Fruit fly (Drosophila melanogaster) whole organism, embryonic: ENCODE measurements around the gene car.
A peak's percentile ranks its signal among the peaks of the same experiment; 100 is the strongest.

Experiments used
- CG10267 ChIP-seq: fragments of 200-800 bp; sonication (Bioruptor generic); optimal IDR thresholded peaks from 2 replicates; lab custom pipeline; 2018; ENCODE audit warnings: missing biosample characterization, mild to moderate bottlenecking, missing genetic modification characterization, moderate library complexity
- CG11085 ChIP-seq: fragments of 200-800 bp; sonication (Bioruptor generic); IDR thresholded peaks from 2 replicates; pipeline ENCODE4 v1.3.6; 2022; ENCODE audit warnings: missing biosample characterization, missing genetic modification characterization
- CG12155 ChIP-seq: fragments of 200-800 bp; sonication (Bioruptor generic); optimal IDR thresholded peaks from 3 replicates; lab custom pipeline; 2016; ENCODE audit warnings: missing biosample characterization, missing genetic modification characterization
- CG12769 ChIP-seq: fragments of 200-800 bp; sonication (Bioruptor generic); optimal IDR thresholded peaks from 2 replicates; lab custom pipeline; 2019; ENCODE audit warnings: missing biosample characterization, mild to moderate bottlenecking, missing genetic modification characterization, moderate library complexity
- CG13424 ChIP-seq: fragments of 200-800 bp; sonication (Bioruptor generic); optimal IDR thresholded peaks from 2 replicates; lab custom pipeline; 2019; ENCODE audit warnings: missing biosample characterization, mild to moderate bottlenecking, missing genetic modification characterization, moderate library complexity
- CG15073 ChIP-seq: fragments of 200-800 bp; sonication (Bioruptor generic); optimal IDR thresholded peaks from 2 replicates; lab custom pipeline; 2016; ENCODE audit warnings: missing biosample characterization, missing genetic modification characterization
- CG15601 ChIP-seq: fragments of 200-800 bp; sonication (Bioruptor generic); optimal IDR thresholded peaks from 3 replicates; lab custom pipeline; 2019; ENCODE audit warnings: missing biosample characterization, mild to moderate bottlenecking, missing genetic modification characterization, moderate library complexity
- CG16813 ChIP-seq: fragments of 200-800 bp; sonication (Bioruptor generic); IDR thresholded peaks from 3 replicates; pipeline ENCODE4 v1.3.6; 2022; ENCODE audit warnings: missing biosample characterization, missing genetic modification characterization; ENCODE audit not compliant: partially characterized antibody
- CG17385 ChIP-seq: fragments of 200-800 bp; sonication (Bioruptor generic); optimal IDR thresholded peaks from 3 replicates; lab custom pipeline; 2018; ENCODE audit warnings: missing biosample characterization, mild to moderate bottlenecking, missing genetic modification characterization
- CG17568 ChIP-seq: fragments of 200-800 bp; sonication (Bioruptor generic); optimal IDR thresholded peaks from 2 replicates; lab custom pipeline; 2018; ENCODE audit warnings: missing biosample characterization, mild to moderate bottlenecking, missing genetic modification characterization, moderate library complexity
- CG18262 ChIP-seq: fragments of 200-800 bp; optimal IDR thresholded peaks from 3 replicates; lab custom pipeline; 2019; ENCODE audit warnings: missing biosample characterization, mild to moderate bottlenecking, missing genetic modification characterization, moderate library complexity
- CG32772 ChIP-seq: fragments of 200-800 bp; sonication (Bioruptor generic); IDR thresholded peaks from 2 replicates; pipeline ENCODE4 v1.3.6; 2022; ENCODE audit warnings: missing biosample characterization, missing genetic modification characterization
- CG4404 ChIP-seq: fragments of 200-800 bp; sonication (Bioruptor generic); IDR thresholded peaks from 2 replicates; pipeline ENCODE4 v1.3.6; 2022; ENCODE audit warnings: missing biosample characterization, missing genetic modification characterization
- CG4854 ChIP-seq: fragments of 200-800 bp; sonication (Bioruptor generic); optimal IDR thresholded peaks from 2 replicates; lab custom pipeline; 2016; ENCODE audit warnings: missing biosample characterization, missing genetic modification characterization, inconsistent platforms
- CG5953 ChIP-seq: fragments of 200-800 bp; sonication (Bioruptor generic); IDR thresholded peaks from 2 replicates; pipeline ENCODE4 v1.3.6; 2022; ENCODE audit warnings: missing biosample characterization, missing genetic modification characterization
- CG6813 ChIP-seq: fragments of 200-800 bp; sonication (Bioruptor generic); optimal IDR thresholded peaks from 2 replicates; lab custom pipeline; 2017; ENCODE audit warnings: missing biosample characterization, missing genetic modification characterization, mild to moderate bottlenecking, moderate library complexity, missing genetic modification reagents
- CG7987 ChIP-seq: fragments of 200-800 bp; sonication (Bioruptor generic); optimal IDR thresholded peaks from 2 replicates; lab custom pipeline; 2018; ENCODE audit warnings: missing biosample characterization, mild to moderate bottlenecking, missing genetic modification characterization, moderate library complexity
- CG9817 ChIP-seq: fragments of 200-800 bp; sonication (Bioruptor generic); optimal IDR thresholded peaks from 2 replicates; lab custom pipeline; 2018; ENCODE audit warnings: missing biosample characterization, mild to moderate bottlenecking, missing genetic modification characterization, moderate library complexity
- GATAe ChIP-seq: fragments of 200-800 bp; sonication (Bioruptor generic); conservative IDR thresholded peaks from 2 replicates; pipeline ENCODE4 v1.3.6; 2022; ENCODE audit warnings: missing biosample characterization, missing genetic modification characterization
- HmgZ ChIP-seq: fragments of 200-800 bp; sonication (Bioruptor generic); optimal IDR thresholded peaks from 2 replicates; lab custom pipeline; 2018; ENCODE audit warnings: missing biosample characterization, mild to moderate bottlenecking, missing genetic modification characterization
- Lim3 ChIP-seq: fragments of 200-800 bp; sonication (Bioruptor generic); IDR thresholded peaks from 2 replicates; pipeline ENCODE4 v1.3.6; 2022; ENCODE audit warnings: missing biosample characterization, missing genetic modification characterization
- Lpt ChIP-seq: fragments of >200 bp; optimal IDR thresholded peaks from 2 replicates; lab custom pipeline; 2018; ENCODE audit warnings: missing biosample characterization, missing genetic modification characterization
- MBD-R2 ChIP-seq: fragments of 200-800 bp; sonication (Bioruptor generic); IDR thresholded peaks from 2 replicates; pipeline ENCODE4 v1.3.6; 2022; ENCODE audit warnings: missing biosample characterization, missing genetic modification characterization
- Opbp ChIP-seq: fragments of 200-800 bp; sonication (Bioruptor generic); IDR thresholded peaks from 3 replicates; pipeline ENCODE4 v1.3.6; 2022; ENCODE audit warnings: missing biosample characterization, missing genetic modification characterization; ENCODE audit not compliant: partially characterized antibody
- Ravus ChIP-seq: fragments of 200-800 bp; sonication (Bioruptor generic); IDR thresholded peaks from 2 replicates; pipeline ENCODE4 v1.3.6; 2022; ENCODE audit warnings: missing biosample characterization, missing genetic modification characterization
- Six4 ChIP-seq: fragments of 200-800 bp; sonication (Bioruptor generic); optimal IDR thresholded peaks from 2 replicates; lab custom pipeline; 2016; ENCODE audit warnings: missing biosample characterization, missing genetic modification characterization
- Xrp1 ChIP-seq: fragments of 200-800 bp; sonication (Bioruptor generic); IDR thresholded peaks from 2 replicates; pipeline ENCODE4 v1.3.6; 2022; ENCODE audit warnings: missing biosample characterization, missing genetic modification characterization
- ab ChIP-seq: fragments of 200-800 bp; sonication (Bioruptor generic); optimal IDR thresholded peaks from 2 replicates; lab custom pipeline; 2016; ENCODE audit warnings: missing biosample characterization, missing genetic modification characterization
- ara ChIP-seq: fragments of 200-800 bp; sonication (Bioruptor generic); IDR thresholded peaks from 2 replicates; pipeline ENCODE4 v1.3.6; 2022; ENCODE audit warnings: missing biosample characterization, missing genetic modification characterization
- ash1 ChIP-seq: fragments of 200-800 bp; sonication (Bioruptor generic); optimal IDR thresholded peaks from 2 replicates; lab custom pipeline; 2018; ENCODE audit warnings: missing biosample characterization, mild to moderate bottlenecking, missing genetic modification characterization
- bbx ChIP-seq: fragments of 200-800 bp; sonication (Bioruptor generic); IDR thresholded peaks from 2 replicates; pipeline ENCODE4 v1.3.6; 2022; ENCODE audit warnings: missing biosample characterization, missing genetic modification characterization; ENCODE audit not compliant: partially characterized antibody
- bowl ChIP-seq: fragments of 200-800 bp; sonication (Bioruptor generic); IDR thresholded peaks from 2 replicates; pipeline ENCODE4 v1.3.6; 2022; ENCODE audit warnings: missing biosample characterization, missing genetic modification characterization
- caup ChIP-seq: fragments of 200-800 bp; sonication (Bioruptor generic); optimal IDR thresholded peaks from 3 replicates; lab custom pipeline; 2017; ENCODE audit warnings: missing biosample characterization, mild to moderate bottlenecking, missing genetic modification characterization, moderate library complexity; ENCODE audit not compliant: severe bottlenecking
- crp ChIP-seq, 2 experiments: fragments of 200-800 bp; sonication (Bioruptor generic); optimal IDR thresholded peaks; 2 replicates in 1 of 2; 3 replicates in 1 of 2; lab custom pipeline; 2017; ENCODE audit warnings: missing biosample characterization in 2 of 2, missing genetic modification characterization in 2 of 2, mild to moderate bottlenecking in 1 of 2, moderate library complexity in 1 of 2
- dati ChIP-seq: fragments of 200-800 bp; sonication (Bioruptor generic); IDR thresholded peaks from 2 replicates; pipeline ENCODE4 v1.3.6; 2022; ENCODE audit warnings: missing biosample characterization, missing genetic modification characterization
- dm ChIP-seq: fragments of 200-800 bp; sonication (Bioruptor generic); optimal IDR thresholded peaks from 3 replicates; lab custom pipeline; 2016; ENCODE audit warnings: missing biosample characterization, missing genetic modification characterization
- emc ChIP-seq: fragments of 200-800 bp; sonication (Bioruptor generic); optimal IDR thresholded peaks from 2 replicates; lab custom pipeline; 2016; ENCODE audit warnings: missing biosample characterization, missing genetic modification characterization
- gsb-n ChIP-seq: fragments of 200-800 bp; sonication (Bioruptor generic); optimal IDR thresholded peaks from 3 replicates; lab custom pipeline; 2018; ENCODE audit warnings: missing biosample characterization, mild to moderate bottlenecking, missing genetic modification characterization
- gt ChIP-seq: fragments of 200-800 bp; sonication (Bioruptor generic); IDR thresholded peaks from 2 replicates; pipeline ENCODE4 v1.3.6; 2022; ENCODE audit warnings: missing biosample characterization, missing genetic modification characterization
- hb ChIP-seq: fragments of 200-800 bp; sonication (Bioruptor generic); IDR thresholded peaks from 3 replicates; pipeline ENCODE4 v1.3.6; 2022; ENCODE audit warnings: missing biosample characterization, missing genetic modification characterization; ENCODE audit not compliant: partially characterized antibody
- inv ChIP-seq: fragments of 200-800 bp; sonication (Bioruptor generic); IDR thresholded peaks from 2 replicates; pipeline ENCODE4 v1.3.6; 2022; ENCODE audit warnings: missing biosample characterization, missing genetic modification characterization; ENCODE audit not compliant: partially characterized antibody
- repo ChIP-seq: fragments of 200-800 bp; sonication (Bioruptor generic); optimal IDR thresholded peaks from 2 replicates; lab custom pipeline; 2016; ENCODE audit warnings: missing biosample characterization, missing genetic modification characterization
- shn ChIP-seq: fragments of 200-800 bp; sonication (Bioruptor generic); optimal IDR thresholded peaks from 3 replicates; lab custom pipeline; 2016; ENCODE audit warnings: missing biosample characterization, missing genetic modification characterization
- stwl ChIP-seq: fragments of 200-800 bp; sonication (Bioruptor generic); optimal IDR thresholded peaks from 3 replicates; lab custom pipeline; 2018; ENCODE audit warnings: missing biosample characterization, mild to moderate bottlenecking, missing genetic modification characterization, moderate library complexity
- sug ChIP-seq: fragments of 200-800 bp; optimal IDR thresholded peaks from 2 replicates; lab custom pipeline; 2019; ENCODE audit warnings: missing biosample characterization, mild to moderate bottlenecking, missing genetic modification characterization, moderate library complexity
- tgo ChIP-seq: fragments of 200-800 bp; sonication (Bioruptor generic); IDR thresholded peaks from 3 replicates; pipeline ENCODE4 v1.3.6; 2022; ENCODE audit warnings: missing biosample characterization, missing genetic modification characterization
- toy ChIP-seq: fragments of 200-800 bp; sonication (Bioruptor generic); IDR thresholded peaks from 2 replicates; pipeline ENCODE4 v1.3.6; 2022; ENCODE audit warnings: missing biosample characterization, missing genetic modification characterization
- trem ChIP-seq: fragments of 200-800 bp; optimal IDR thresholded peaks from 3 replicates; lab custom pipeline; 2019; ENCODE audit warnings: missing biosample characterization, mild to moderate bottlenecking, missing genetic modification characterization, moderate library complexity
- vvl ChIP-seq: fragments of 200-800 bp; sonication (Bioruptor generic); IDR thresholded peaks from 2 replicates; pipeline ENCODE4 v1.3.6; 2022; ENCODE audit warnings: missing biosample characterization, missing genetic modification characterization
- z ChIP-seq: fragments of 200-800 bp; sonication (Bioruptor generic); IDR thresholded peaks from 3 replicates; pipeline ENCODE4 v1.3.6; 2022; ENCODE audit warnings: missing biosample characterization, missing genetic modification characterization

The car gene

DNA sequence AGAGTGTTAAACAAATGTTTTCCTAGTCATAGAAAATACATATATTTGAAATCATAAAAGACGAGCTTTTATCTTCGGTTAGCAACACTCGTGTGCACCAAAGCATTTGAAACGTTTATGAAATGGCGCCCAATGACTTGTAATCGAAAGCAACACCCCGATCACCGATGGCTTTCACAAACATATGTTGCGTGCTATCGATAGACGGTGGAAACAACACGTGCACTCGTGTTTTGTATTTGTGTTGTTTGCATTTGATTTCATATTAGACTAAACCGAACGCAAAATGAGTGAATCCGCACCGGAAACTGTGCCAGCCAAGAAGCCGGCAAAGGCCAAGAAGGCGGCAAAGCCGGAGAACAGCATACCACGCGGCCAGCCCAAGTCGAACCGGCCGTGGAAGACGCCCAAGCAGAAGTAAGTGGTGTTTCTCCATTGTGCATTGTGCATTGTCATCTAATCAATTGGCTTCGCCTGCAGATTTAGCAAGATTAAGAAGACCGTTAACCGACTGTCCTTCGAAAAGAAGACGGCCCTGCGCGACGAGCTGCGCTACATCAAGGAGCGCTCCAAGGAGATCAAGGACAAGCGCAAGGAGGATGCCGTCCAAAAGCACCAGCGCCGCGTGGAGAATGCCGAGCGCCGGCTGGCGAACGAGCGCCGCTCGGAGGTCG, 50.3 kb downstream of the car start, which contains the start of gene CG14210 (continued):
- TF ChIP-seq CG12769 (tag; lab: Kevin White, UChicago), result no peak
- TF ChIP-seq inv, result peak; percentile 48; the same call in 1 of the 2 replicates
- TF ChIP-seq Lpt (GFP tag; lab: Kevin White, UChicago), result no peak
- TF ChIP-seq shn (GFP tag; lab: Kevin White, UChicago), result no peak
- no peak for TF ChIP-seq CG4404
- TF ChIP-seq emc (GFP tag; lab: Kevin White, UChicago), result no peak
- no peak for TF ChIP-seq CG15601
- peak; percentile 3 to 84 for TF ChIP-seq crp (GFP tag; optimal IDR thresholded peaks at IDR 0.05; lab: Kevin White, UChicago)
- no peak for TF ChIP-seq CG18262 (tag; lab: Kevin White, UChicago)
- TF ChIP-seq CG13424 (tag; lab: Kevin White, UChicago), result no peak
- no peak for TF ChIP-seq vvl (GFP tag; lab: Robert Waterston, UW)
- TF ChIP-seq CG12155 (GFP tag; lab: Kevin White, UChicago), result no peak
- no peak for TF ChIP-seq ash1 (GFP tag; lab: Kevin White, UChicago)
- TF ChIP-seq CG16813 (GFP tag; lab: Robert Waterston, UW), result peak; percentile 62
- TF ChIP-seq trem (tag; lab: Kevin White, UChicago), result peak; percentile 45
- no peak for TF ChIP-seq toy (GFP tag; lab: Robert Waterston, UW)
- TF ChIP-seq ara (GFP tag; lab: Robert Waterston, UW), result no peak
- TF ChIP-seq Six4 (GFP tag; lab: Kevin White, UChicago), result no peak
- TF ChIP-seq CG7987 (GFP tag; lab: Kevin White, UChicago), result peak; percentile 2
- TF ChIP-seq CG5953 (GFP tag; lab: Robert Waterston, UW), result no peak
- peak; percentile 7 for TF ChIP-seq HmgZ
- peak; percentile 72; the same call in 2 of the 3 replicates for TF ChIP-seq Opbp (GFP tag; lab: Robert Waterston, UW)
- no peak for TF ChIP-seq dati (GFP tag; lab: Robert Waterston, UW)
- no peak for TF ChIP-seq gsb-n (tag; lab: Kevin White, UChicago)
- no peak for TF ChIP-seq gt (GFP tag; lab: Robert Waterston, UW)
- peak; percentile 90 for TF ChIP-seq dm (GFP tag; lab: Kevin White, UChicago)
- TF ChIP-seq bbx (GFP tag; lab: Robert Waterston, UW), result peak; percentile 75
- peak; percentile 66; the same call in 1 of the 3 replicates for TF ChIP-seq hb (GFP tag; lab: Robert Waterston, UW)
- peak; percentile 70 for TF ChIP-seq MBD-R2 (GFP tag; lab: Robert Waterston, UW)
- TF ChIP-seq z (GFP tag; lab: Robert Waterston, UW), result no peak
- no peak for TF ChIP-seq CG11085
- TF ChIP-seq tgo (GFP tag; lab: Robert Waterston, UW), result no peak
- no peak for TF ChIP-seq caup (GFP tag; lab: Kevin White, UChicago)
- no peak for TF ChIP-seq CG15073
- TF ChIP-seq CG6813 (GFP tag; lab: Kevin White, UChicago), result no peak
- no peak for TF ChIP-seq Xrp1 (GFP tag; lab: Robert Waterston, UW)
- no peak for TF ChIP-seq CG32772 (GFP tag; lab: Robert Waterston, UW)
- peak; percentile 25 for TF ChIP-seq sug (tag; lab: Kevin White, UChicago)
- no peak for TF ChIP-seq CG17385 (GFP tag; lab: Kevin White, UChicago)
- no peak for TF ChIP-seq CG9817 (tag; lab: Kevin White, UChicago)
- TF ChIP-seq Lim3 (GFP tag; lab: Robert Waterston, UW), result no peak
- TF ChIP-seq CG10267 (tag; lab: Kevin White, UChicago), result peak; percentile 9
- no peak for TF ChIP-seq repo (GFP tag; lab: Kevin White, UChicago)
- no peak for TF ChIP-seq bowl (GFP tag; lab: Robert Waterston, UW)
- TF ChIP-seq ab (GFP tag; lab: Kevin White, UChicago), result no peak
- no peak for TF ChIP-seq CG4854 (GFP tag; lab: Kevin White, UChicago)
- peak; percentile 40 for TF ChIP-seq stwl (tag; lab: Kevin White, UChicago)
- TF ChIP-seq Ravus (GFP tag; lab: Robert Waterston, UW), result no peak
- no peak for TF ChIP-seq CG17568 (GFP tag; lab: Kevin White, UChicago)
- no peak for TF ChIP-seq GATAe (GFP tag; lab: Robert Waterston, UW)
